Worm (Caenorhabditis elegans) whole organism, L2 larva: ENCODE data around the gene rhgf-2.

Experiments
- R02D3.7 ChIP-seq: fragments of 150-350 bp; optimal IDR thresholded peaks from 2 replicates; lab custom pipeline; 2014; ENCODE audit warnings: missing biosample characterization, missing genetic modification characterization
- ZK546.5 ChIP-seq: sonication (generic microtip); optimal IDR thresholded peaks from 2 replicates; lab custom pipeline; 2017; ENCODE audit warnings: missing biosample characterization, missing genetic modification characterization
- alr-1 ChIP-seq: fragments of 150-350 bp; optimal IDR thresholded peaks from 2 replicates; lab custom pipeline; 2014; ENCODE audit warnings: missing biosample characterization, missing genetic modification characterization
- ama-1 ChIP-seq: fragments of 150-350 bp; optimal IDR thresholded peaks from 2 replicates; lab custom pipeline; 2018; ENCODE audit warnings: inconsistent platforms
- ceh-82 ChIP-seq: fragments of 150-350 bp; optimal IDR thresholded peaks from 2 replicates; lab custom pipeline; 2014; ENCODE audit warnings: missing biosample characterization, missing genetic modification characterization
- egl-27 ChIP-seq: sonication (generic microtip); optimal IDR thresholded peaks from 3 replicates; lab custom pipeline; 2017; ENCODE audit warnings: missing biosample characterization, missing genetic modification reagents, missing genetic modification characterization
- lin-13 ChIP-seq: fragments of 150-350 bp; optimal IDR thresholded peaks from 2 replicates; lab custom pipeline; 2014; ENCODE audit warnings: missing biosample characterization, missing genetic modification reagents, missing genetic modification characterization
- nhr-25 ChIP-seq: fragments of 150-350 bp; sonication (generic microtip); optimal IDR thresholded peaks from 3 replicates; lab custom pipeline; 2014; ENCODE audit warnings: missing biosample characterization, missing genetic modification characterization
- nhr-77 ChIP-seq: fragments of 150-350 bp; optimal IDR thresholded peaks from 2 replicates; lab custom pipeline; 2014; ENCODE audit warnings: missing biosample characterization, missing genetic modification characterization
- unc-39 ChIP-seq: fragments of 150-350 bp; optimal IDR thresholded peaks from 2 replicates; lab custom pipeline; 2014; ENCODE audit warnings: missing biosample characterization, missing genetic modification characterization
- unc-62 ChIP-seq: fragments of 150-350 bp; optimal IDR thresholded peaks from 2 replicates; lab custom pipeline; 2014; ENCODE audit warnings: missing biosample characterization, missing genetic modification reagents, missing genetic modification characterization
- zag-1 ChIP-seq: fragments of 150-350 bp; optimal IDR thresholded peaks from 2 replicates; lab custom pipeline; 2014; ENCODE audit warnings: missing biosample characterization, missing genetic modification characterization
- ztf-4 ChIP-seq: fragments of 150-350 bp; optimal IDR thresholded peaks from 2 replicates; lab custom pipeline; 2014; ENCODE audit warnings: missing biosample characterization, missing genetic modification characterization

DNA sequence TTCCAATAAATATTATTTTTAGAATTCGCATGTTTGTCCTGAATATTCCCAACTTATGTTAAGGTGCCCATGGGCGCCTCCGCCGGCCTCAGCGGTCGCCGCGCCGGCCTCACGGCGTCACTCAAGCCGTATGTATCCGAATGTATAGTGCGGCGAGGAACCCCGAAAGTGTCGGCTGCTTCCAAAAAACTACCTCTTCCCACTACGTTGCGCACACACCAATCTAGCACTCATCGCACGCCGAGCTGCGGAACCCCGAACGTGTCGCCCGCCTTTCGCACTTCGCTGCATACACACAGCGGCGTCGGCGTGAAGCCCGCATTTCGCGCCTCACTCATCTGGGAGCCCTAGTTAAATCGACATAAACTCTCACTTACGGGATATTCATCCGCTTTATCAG lies 67.2 kb downstream of the rhgf-2 start:
- TF ChIP-seq R02D3.7 (tag; lab: Kevin White, UChicago): no peak
- no peak for TF ChIP-seq unc-62 (GFP tag; lab: Kevin White, UChicago)
- no peak for TF ChIP-seq ztf-4
- TF ChIP-seq nhr-77: no peak
- TF ChIP-seq alr-1 (tag; lab: Kevin White, UChicago): no peak
- no peak for TF ChIP-seq ama-1 (lab: Kevin White, UChicago)
- no peak for TF ChIP-seq ceh-82 (tag; lab: Kevin White, UChicago)
- TF ChIP-seq zag-1 (tag; lab: Kevin White, UChicago): no peak
- no peak for TF ChIP-seq unc-39
- TF ChIP-seq ZK546.5 (tag; lab: Kevin White, UChicago): no peak
- no peak for TF ChIP-seq lin-13 (GFP tag; lab: Kevin White, UChicago)
- no peak for TF ChIP-seq nhr-25 (tag; lab: Kevin White, UChicago)
- TF ChIP-seq egl-27 (tag; lab: Kevin White, UChicago): no peak
